Worm (Caenorhabditis elegans): Measurements from ENCODE around the gene srg-15.

The srg-15 gene

DNA sequence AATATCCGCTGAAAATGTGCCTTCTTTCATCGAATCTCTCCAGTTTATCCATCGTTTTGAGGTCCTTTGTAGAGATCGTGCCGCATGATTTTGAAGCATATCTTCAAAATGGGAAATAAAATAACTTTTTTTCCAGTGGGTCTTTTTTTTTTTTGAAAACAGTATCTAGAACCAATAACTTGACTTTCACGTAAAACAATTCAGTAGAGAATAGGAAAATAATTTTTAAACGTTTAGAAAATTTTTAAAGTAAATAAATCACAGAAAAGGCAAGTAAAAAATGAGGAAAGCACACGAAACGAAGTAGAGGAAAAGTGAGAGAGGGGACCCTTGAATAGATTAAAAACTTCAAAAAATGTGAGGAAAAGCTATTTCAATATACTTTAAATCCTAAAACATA is 11.4 kb downstream of the srg-15 start, which contains the start of gene chdh-1:
Gene chdh-1 (minus strand): TSS at position 101 of the 400 bp plus-strand sequence.
- TF ChIP-seq zip-4 (GFP tag; optimal IDR thresholded peaks at IDR 0.05) = no peak
- TF ChIP-seq pag-3 (tag; optimal IDR thresholded peaks at IDR 0.05; ENCODE audit: borderline replicate concordance, insufficient read depth) = no peak
- no peak for TF ChIP-seq C16A3.4 (tag; optimal IDR thresholded peaks at IDR 0.05)
- TF ChIP-seq hpl-2 (GFP tag; optimal IDR thresholded peaks at IDR 0.05) = no peak
- TF ChIP-seq mab-9 (GFP tag; IDR thresholded peaks at IDR 0.05) = no peak
- TF ChIP-seq sup-37 (GFP tag; optimal IDR thresholded peaks at IDR 0.05) = no peak

DNA sequence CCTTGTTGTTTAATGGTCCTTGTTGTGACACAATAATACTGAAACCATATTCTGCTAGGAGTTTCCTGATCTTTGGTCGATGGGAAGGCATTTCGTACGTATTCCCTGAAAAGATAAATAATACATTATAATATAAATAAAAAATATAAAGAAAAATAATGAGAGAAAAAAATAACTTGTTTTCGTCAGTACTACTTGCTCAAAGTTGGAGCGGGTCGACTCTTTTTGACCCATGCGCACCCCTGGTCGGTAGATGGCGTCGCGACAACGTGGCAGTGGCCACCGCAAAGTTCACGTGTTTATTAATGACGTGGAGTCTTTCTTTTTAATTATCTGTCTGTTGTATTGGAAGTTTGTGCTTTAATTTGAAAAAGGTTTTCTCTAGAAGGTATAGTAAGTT is 14.4 kb downstream of the srg-15 start, which contains the start of gene C34C6.10:
Gene C34C6.10 (minus strand): TSS at position 101 of the 400 bp plus-strand sequence.
- no peak for TF ChIP-seq F16B12.6 (tag; optimal IDR thresholded peaks at IDR 0.05)

DNA sequence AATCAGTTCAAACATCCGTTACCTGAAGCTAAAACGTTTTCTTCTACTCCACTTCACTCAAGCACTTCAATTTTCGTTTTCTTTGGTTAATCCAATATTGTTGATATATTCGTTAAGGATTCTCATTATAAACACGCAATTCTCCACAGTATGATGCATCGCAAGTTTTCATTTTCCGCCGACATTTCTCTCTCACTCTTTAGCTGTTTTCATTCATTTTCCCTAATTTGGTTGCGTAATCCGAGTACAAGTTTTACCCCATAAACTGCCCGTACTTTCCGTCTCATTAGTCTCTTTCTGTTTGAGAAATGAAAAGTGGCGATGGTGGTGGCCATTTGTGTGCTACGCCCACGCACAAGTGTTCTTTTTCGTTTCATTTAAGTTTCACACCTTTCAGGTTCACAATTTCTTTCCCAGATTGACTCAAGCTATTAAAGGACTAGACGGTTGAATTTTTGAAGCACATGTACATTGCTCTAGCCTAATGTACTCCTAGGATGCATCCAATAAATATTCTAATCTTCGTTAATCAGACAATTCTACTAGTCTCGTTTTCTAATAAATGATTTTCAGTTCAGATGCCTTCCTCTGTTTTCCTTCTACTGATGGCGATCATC is 18.8 kb downstream of the srg-15 start, which contains the start of gene C34C6.3:
Gene C34C6.3 (plus strand): TSS at position 567 of the 617 bp plus-strand sequence.
- TF ChIP-seq blmp-1 (tag; optimal IDR thresholded peaks at IDR 0.05) (peak; percentile 90), F16B12.6 (tag; optimal IDR thresholded peaks at IDR 0.05) (no peak)

DNA sequence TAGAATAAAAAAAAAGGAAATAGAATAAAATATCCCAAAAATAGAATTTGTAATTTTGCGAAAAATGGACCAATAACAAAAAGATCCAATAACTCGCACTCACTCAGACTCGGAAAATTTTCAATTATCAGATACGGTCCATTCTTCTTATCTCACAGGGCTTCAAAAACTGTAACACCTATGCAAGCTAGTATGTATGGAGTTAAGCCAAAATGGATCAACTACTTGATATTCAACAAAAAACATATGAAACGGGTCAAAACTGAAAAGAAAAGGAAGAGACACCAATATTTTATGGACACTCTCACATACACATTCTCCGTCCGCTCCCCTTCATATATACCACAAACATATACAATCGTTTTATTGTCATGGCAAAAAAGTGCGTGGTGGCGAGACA is 24.6 kb downstream of the srg-15 start, which contains the start of gene C34C6.9:
Gene C34C6.9 (plus strand): TSS at position 301 of the 400 bp plus-strand sequence.
- TF ChIP-seq C34B4.2 (tag; optimal IDR thresholded peaks at IDR 0.05) = no peak
- TF ChIP-seq aha-1 (tag; optimal IDR thresholded peaks at IDR 0.05) = no peak
- no peak for TF ChIP-seq egl-27 (tag; optimal IDR thresholded peaks at IDR 0.05)
- TF ChIP-seq skn-1 (tag; optimal IDR thresholded peaks at IDR 0.05) = no peak
- TF ChIP-seq nhr-12 (tag; optimal IDR thresholded peaks at IDR 0.05) = no peak
- no peak for TF ChIP-seq xbp-1 (tag; optimal IDR thresholded peaks at IDR 0.05)
- TF ChIP-seq lin-13 (GFP tag; optimal IDR thresholded peaks at IDR 0.05) = no peak
- no peak for TF ChIP-seq sox-4 (tag; optimal IDR thresholded peaks at IDR 0.05)

DNA sequence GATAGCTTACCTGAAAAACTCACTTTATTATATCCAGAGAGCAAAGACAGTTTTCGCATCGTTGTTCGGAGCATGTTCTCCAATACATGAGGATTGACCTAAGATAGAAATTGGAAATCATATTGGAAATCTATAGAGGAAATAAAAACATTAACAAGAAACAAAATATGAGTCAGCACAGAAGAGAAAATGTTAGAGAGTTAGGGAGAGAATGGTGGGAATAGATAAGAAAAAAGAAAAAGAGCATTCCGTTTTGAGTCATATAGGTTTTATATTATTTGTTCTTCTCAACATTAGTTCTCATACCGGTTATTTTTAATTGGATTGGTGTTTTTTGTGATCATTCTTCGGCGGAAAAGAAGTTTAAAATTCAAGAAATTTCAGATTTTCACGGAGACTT is 25.4 kb downstream of the srg-15 start, which contains the start of gene hgap-2:
Gene hgap-2 (minus strand): TSS at position 101 of the 400 bp plus-strand sequence.
- TF ChIP-seq elt-2 (tag; optimal IDR thresholded peaks at IDR 0.05) = no peak
- no peak for TF ChIP-seq lin-39 (tag; optimal IDR thresholded peaks at IDR 0.05)
- no peak for TF ChIP-seq unc-30 (tag; optimal IDR thresholded peaks at IDR 0.05)
- TF ChIP-seq lin-35 (GFP tag; optimal IDR thresholded peaks at IDR 0.05) = no peak
- TF ChIP-seq sptf-1 (tag; optimal IDR thresholded peaks at IDR 0.05) = no peak
- TF ChIP-seq nhr-28 (tag; optimal IDR thresholded peaks at IDR 0.05) = no peak
- TF ChIP-seq F16B12.6 (tag; optimal IDR thresholded peaks at IDR 0.05) = no peak
- no peak for TF ChIP-seq blmp-1 (tag; optimal IDR thresholded peaks at IDR 0.05)
- TF ChIP-seq efl-3 (GFP tag; optimal IDR thresholded peaks at IDR 0.05) = no peak
- no peak for TF ChIP-seq hlh-17 (GFP tag; optimal IDR thresholded peaks at IDR 0.05; ENCODE audit: borderline replicate concordance)
- TF ChIP-seq lsy-2 (tag; optimal IDR thresholded peaks at IDR 0.05) = no peak
- no peak for TF ChIP-seq xbp-1 (tag; optimal IDR thresholded peaks at IDR 0.05)
- no peak for TF ChIP-seq hpl-2 (GFP tag; optimal IDR thresholded peaks at IDR 0.05)
- TF ChIP-seq nhr-85 (tag) = no peak
- TF ChIP-seq fkh-4 (tag; optimal IDR thresholded peaks at IDR 0.05; ENCODE audit: borderline replicate concordance) = no peak

DNA sequence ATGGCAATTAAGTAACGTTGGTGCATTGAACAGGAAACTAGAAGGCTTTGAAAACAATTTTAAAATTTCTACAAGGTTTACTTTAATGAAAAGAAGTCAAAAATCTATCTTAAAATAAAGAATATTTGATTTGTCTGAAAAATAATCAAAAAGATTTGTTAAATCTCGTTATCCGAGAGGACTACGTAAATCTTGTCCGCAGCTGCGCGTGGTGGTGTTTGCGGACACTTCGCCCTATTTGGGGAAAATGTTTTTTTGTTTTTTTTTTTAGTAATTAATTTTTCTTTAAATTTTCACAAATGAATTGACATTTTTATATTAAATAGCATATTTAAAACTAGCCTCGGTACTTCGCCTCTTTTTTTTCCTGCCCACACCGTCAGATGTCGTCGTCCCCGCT is 26.3 kb downstream of the srg-15 start:
- no peak for TF ChIP-seq aly-2 (tag; optimal IDR thresholded peaks at IDR 0.05)
- TF ChIP-seq pax-3 (tag; optimal IDR thresholded peaks at IDR 0.05) = no peak
- no peak for TF ChIP-seq unc-62 (GFP tag; optimal IDR thresholded peaks at IDR 0.05)
- TF ChIP-seq snpc-4 (tag; optimal IDR thresholded peaks at IDR 0.05) = no peak
- peak in 1 of 2 experiments; percentile 24 for TF ChIP-seq ztf-11 (tag; optimal IDR thresholded peaks at IDR 0.05)
- TF ChIP-seq sox-4 (tag; optimal IDR thresholded peaks at IDR 0.05) = no peak
- no peak for TF ChIP-seq vab-15 (tag; optimal IDR thresholded peaks at IDR 0.05)
- no peak for TF ChIP-seq jun-1 (tag; optimal IDR thresholded peaks at IDR 0.05)
- TF ChIP-seq hlh-4 (tag; optimal IDR thresholded peaks at IDR 0.05) = no peak
- no peak for TF ChIP-seq tlp-1 (tag; optimal IDR thresholded peaks at IDR 0.05)
- peak; percentile 69 for TF ChIP-seq snu-23 (GFP tag; optimal IDR thresholded peaks at IDR 0.05)
- no peak for TF ChIP-seq zag-1 (tag; optimal IDR thresholded peaks at IDR 0.05)
- peak; percentile 76 for TF ChIP-seq mep-1 (tag; optimal IDR thresholded peaks at IDR 0.05)
- peak; percentile 1 to 52 for TF ChIP-seq lin-35 (GFP tag; optimal IDR thresholded peaks at IDR 0.05)
- TF ChIP-seq ces-1 (GFP tag; optimal IDR thresholded peaks at IDR 0.05) = no peak
- no peak for TF ChIP-seq pag-3 (tag; optimal IDR thresholded peaks at IDR 0.05; ENCODE audit: borderline replicate concordance, insufficient read depth)
- no peak for TF ChIP-seq mef-2 (tag; optimal IDR thresholded peaks at IDR 0.05)
- no peak for TF ChIP-seq mab-9 (GFP tag; IDR thresholded peaks at IDR 0.05)
- TF ChIP-seq nhr-71 (tag; optimal IDR thresholded peaks at IDR 0.05) = peak; percentile 76
- TF ChIP-seq nhr-28 (tag; optimal IDR thresholded peaks at IDR 0.05) = no peak
- TF ChIP-seq unc-30 (tag; optimal IDR thresholded peaks at IDR 0.05) = no peak
